Worm (Caenorhabditis elegans): ENCODE results near the gene T17A3.12.

Gene T17A3.12

DNA sequence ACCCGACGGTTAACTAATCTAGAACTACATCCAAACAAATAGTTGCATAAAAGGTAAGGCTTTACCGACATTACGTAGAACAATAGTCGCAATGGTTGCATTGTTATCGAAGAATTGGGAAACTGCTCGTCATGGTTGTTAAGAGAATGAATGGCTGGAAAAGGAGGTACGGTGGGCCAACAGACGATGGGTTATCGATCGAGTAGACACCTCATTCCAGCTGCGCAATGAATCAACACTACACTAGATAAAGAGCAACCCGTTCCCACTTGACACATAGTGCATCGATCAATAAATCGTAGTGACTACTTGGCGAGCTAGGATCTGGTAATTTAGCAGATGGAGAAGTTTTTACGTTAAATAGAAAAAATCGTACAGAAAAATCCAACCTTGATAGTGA, at the start of gene T17A3.12, which contains the start of gene fbxb-83:
TSS of gene T17A3.12 (minus strand) at position 101 of the 400 bp plus-strand sequence.
TSS of gene fbxb-83 (minus strand) at position 134 of the 400 bp plus-strand sequence.
- TF ChIP-seq F10E7.11 (tag; optimal IDR thresholded peaks at IDR 0.05), result no peak
- no peak for TF ChIP-seq athp-1 (tag; optimal IDR thresholded peaks at IDR 0.05)
- TF ChIP-seq attf-6 (GFP tag; IDR thresholded peaks at IDR 0.05), result no peak
- TF ChIP-seq aptf-3 (GFP tag; IDR thresholded peaks at IDR 0.05), result no peak
- no peak for TF ChIP-seq hmg-1.2 (GFP tag; IDR thresholded peaks at IDR 0.05)
- no peak for TF ChIP-seq ztf-25 (GFP tag; IDR thresholded peaks at IDR 0.05)
- TF ChIP-seq F55B11.4 (tag; optimal IDR thresholded peaks at IDR 0.05; ENCODE audit: borderline replicate concordance, insufficient read depth), result no peak
- no peak for TF ChIP-seq ZK185.1 (tag; optimal IDR thresholded peaks at IDR 0.05; ENCODE audit: poor library complexity, severe bottlenecking)
- no peak for TF ChIP-seq ceh-79 (tag; optimal IDR thresholded peaks at IDR 0.05)
- TF ChIP-seq ceh-91 (GFP tag; IDR thresholded peaks at IDR 0.05), result no peak

DNA sequence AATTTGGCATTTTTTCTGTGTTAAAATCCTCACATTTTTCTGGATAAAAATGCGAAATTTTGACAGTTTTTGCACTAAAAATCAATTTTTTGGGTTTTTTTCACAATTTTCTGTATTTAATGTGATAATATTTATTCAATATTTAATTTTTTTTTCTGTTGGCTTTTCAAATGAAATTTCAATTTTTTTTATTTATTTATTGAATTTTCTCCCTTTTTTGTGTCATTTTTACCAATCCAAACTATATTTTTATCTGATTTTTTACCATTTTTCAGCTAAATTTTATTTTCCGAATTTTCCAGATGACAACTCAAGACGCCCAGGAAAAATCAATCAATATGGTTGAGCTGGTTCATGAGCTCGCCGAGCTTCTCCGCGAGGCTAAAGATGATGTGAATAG, 49.2 kb upstream of the T17A3.12 start, which contains the start of gene F40G9.17:
TSS of gene F40G9.17 (plus strand) at position 301 of the 400 bp plus-strand sequence.
- TF ChIP-seq nfya-1 (tag; optimal IDR thresholded peaks at IDR 0.05; ENCODE audit: borderline replicate concordance, insufficient read depth), result no peak
- TF ChIP-seq hrde-1 (tag; optimal IDR thresholded peaks at IDR 0.05; ENCODE audit: borderline replicate concordance), result no peak
- TF ChIP-seq nfya-2 (GFP tag; IDR thresholded peaks at IDR 0.05), result no peak
- TF ChIP-seq dpff-1 (tag; optimal IDR thresholded peaks at IDR 0.05), result no peak
- TF ChIP-seq ztf-28 (GFP tag; IDR thresholded peaks at IDR 0.05), result no peak
- TF ChIP-seq F23B12.7 (tag; optimal IDR thresholded peaks at IDR 0.05; ENCODE audit: insufficient read depth), result no peak
- no peak for TF ChIP-seq Y53F4B.3 (GFP tag; IDR thresholded peaks at IDR 0.05)

DNA sequence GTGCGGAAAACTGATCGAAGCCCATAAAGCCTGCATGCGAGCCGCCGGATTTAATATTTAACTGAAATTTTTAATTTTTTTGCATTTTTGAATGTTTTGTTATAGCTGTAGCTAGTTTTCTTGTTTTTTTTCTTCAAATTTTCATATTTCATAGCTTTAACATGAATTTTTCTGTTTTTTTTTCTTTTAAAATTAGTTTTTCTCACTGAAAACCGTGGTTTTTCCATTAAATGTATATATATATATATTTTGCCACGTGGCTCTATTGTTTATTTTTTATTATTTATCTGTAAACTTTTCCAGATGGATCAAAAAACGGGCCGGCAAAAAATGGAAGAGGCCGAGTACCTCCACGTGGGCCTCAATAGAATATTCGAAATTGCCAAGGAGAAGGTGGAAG, 46.8 kb upstream of the T17A3.12 start, which contains the start of gene sec-20:
TSS of gene sec-20 (plus strand) at position 301 of the 400 bp plus-strand sequence.
- TF ChIP-seq attf-3 (GFP tag; conservative IDR thresholded peaks at IDR 0.05) (no peak), B0019.2 (GFP tag; conservative IDR thresholded peaks at IDR 0.05) (no peak), F52B5.7 (tag; optimal IDR thresholded peaks at IDR 0.05) (no peak), snpc-3.4 (tag; optimal IDR thresholded peaks at IDR 0.05) (no peak), mxl-1 (tag; optimal IDR thresholded peaks at IDR 0.05) (no peak), him-1 (tag; optimal IDR thresholded peaks at IDR 0.05) (no peak), efl-1 (GFP tag; optimal IDR thresholded peaks at IDR 0.05) (no peak), F57A8.1 (GFP tag; optimal IDR thresholded peaks at IDR 0.05) (no peak), chd-7 (tag; optimal IDR thresholded peaks at IDR 0.05) (no peak)

DNA sequence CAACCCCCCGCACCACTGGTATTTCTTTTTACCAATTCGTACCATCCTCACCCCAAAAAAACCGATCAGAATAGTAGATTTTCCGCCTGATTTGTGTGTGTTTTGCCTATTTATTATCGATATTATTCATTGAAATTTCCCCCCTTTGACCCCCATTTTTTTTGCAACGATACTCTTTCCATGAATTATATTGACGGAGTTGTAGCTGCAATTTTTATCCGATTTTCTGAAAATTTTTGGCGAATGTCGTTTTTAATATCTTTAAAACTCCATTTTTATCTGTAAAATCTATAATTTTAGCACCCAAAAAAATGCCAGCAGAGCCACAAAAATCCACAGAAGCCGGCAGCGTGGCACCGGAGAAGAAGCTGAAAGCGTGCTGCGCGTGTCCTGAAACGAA, 45.7 kb upstream of the T17A3.12 start, which contains the start of gene cox-17:
TSS of gene cox-17 (plus strand) at position 301 of the 400 bp plus-strand sequence.
- TF ChIP-seq athp-1 (tag; optimal IDR thresholded peaks at IDR 0.05) (peak; percentile 54), ztf-26 (tag; optimal IDR thresholded peaks at IDR 0.05) (no peak)

DNA sequence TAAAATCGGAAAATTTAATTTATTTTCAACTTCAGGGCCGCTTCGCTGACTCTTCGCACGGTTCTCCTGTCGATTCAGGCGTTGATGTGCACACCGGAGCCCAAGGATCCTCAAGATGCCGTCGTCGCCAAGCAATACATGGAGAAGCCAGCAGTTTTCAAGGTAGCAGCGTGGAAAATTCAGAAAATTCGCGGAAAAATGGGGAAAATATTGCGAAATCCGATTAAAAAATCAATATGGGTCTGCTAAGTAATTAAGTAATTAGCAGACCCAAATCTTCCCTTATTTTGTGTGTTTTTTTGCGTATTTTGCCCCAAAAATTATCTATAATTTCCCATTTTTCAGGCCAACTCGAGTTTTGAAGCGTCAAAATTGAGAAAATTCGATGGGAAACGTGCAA, 44.3 kb upstream of the T17A3.12 start:
- TF ChIP-seq unc-130 (GFP tag; optimal IDR thresholded peaks at IDR 0.05) (no peak), cebp-1 (GFP tag; IDR thresholded peaks at IDR 0.05) (no peak), cebp-1 (tag; optimal IDR thresholded peaks at IDR 0.05) (peak; percentile 79)

DNA sequence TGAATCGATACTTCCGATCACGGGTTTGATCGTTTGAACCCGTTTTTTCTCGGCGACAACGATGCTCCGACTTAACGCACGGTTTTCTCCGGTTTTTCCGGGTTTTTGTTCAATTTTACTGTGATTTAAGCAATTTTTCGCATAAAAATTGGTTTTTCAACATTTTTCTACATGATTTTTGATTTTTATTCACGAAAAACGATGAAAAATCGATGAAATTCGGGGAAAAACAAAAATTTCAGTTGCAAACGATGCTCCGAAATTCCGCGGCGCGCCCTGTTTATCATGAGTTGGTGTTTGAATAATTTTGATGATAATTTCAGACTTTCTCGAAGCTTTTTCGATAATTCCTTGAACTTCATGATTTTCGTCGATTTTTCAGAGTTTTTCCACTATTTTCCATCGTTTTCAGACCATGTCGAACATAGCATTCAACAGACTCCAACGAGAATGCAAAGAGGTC, 43.5 kb upstream of the T17A3.12 start, which contains the start of gene ubc-20:
TSS of gene ubc-20 (plus strand) at position 413 of the 463 bp plus-strand sequence.
- no peak for TF ChIP-seq ceh-100 (GFP tag; IDR thresholded peaks at IDR 0.05)
- TF ChIP-seq nhr-80 (tag; optimal IDR thresholded peaks at IDR 0.05), result peak; percentile 25
- peak; percentile 95 for TF ChIP-seq attf-3 (GFP tag; conservative IDR thresholded peaks at IDR 0.05)
- TF ChIP-seq ama-1 (optimal IDR thresholded peaks at IDR 0.05), result no peak
- no peak for TF ChIP-seq ama-1 (GFP tag; optimal IDR thresholded peaks at IDR 0.05)
- no peak for TF ChIP-seq hlh-12 (tag; optimal IDR thresholded peaks at IDR 0.05)
- TF ChIP-seq F22D6.2 (tag; optimal IDR thresholded peaks at IDR 0.05), result no peak
- TF ChIP-seq attf-5 (GFP tag; optimal IDR thresholded peaks at IDR 0.05), result peak; percentile 70
- TF ChIP-seq ceh-58 (GFP tag; IDR thresholded peaks at IDR 0.05), result no peak
- no peak for TF ChIP-seq sdz-38 (tag; optimal IDR thresholded peaks at IDR 0.05)
- TF ChIP-seq F10E7.11 (tag; optimal IDR thresholded peaks at IDR 0.05), result no peak
- TF ChIP-seq B0019.2 (GFP tag; conservative IDR thresholded peaks at IDR 0.05), result no peak
- TF ChIP-seq let-526 (GFP tag; IDR thresholded peaks at IDR 0.05), result no peak
- no peak for TF ChIP-seq cebp-1 (GFP tag; IDR thresholded peaks at IDR 0.05)
- peak; percentile 14 for TF ChIP-seq cebp-1 (tag; optimal IDR thresholded peaks at IDR 0.05)
- TF ChIP-seq nhr-120 (GFP tag; IDR thresholded peaks at IDR 0.05), result no peak

All from whole organism, young adult.